Worm (Caenorhabditis elegans) whole organism, L4 larva: ENCODE data around the gene nspe-5.

Experiments
- Y105C5A.15 ChIP-seq: fragments of 200-800 bp; sonication (Bioruptor generic); IDR thresholded peaks from 2 replicates; pipeline ENCODE4 v1.3.6; 2022; ENCODE audit warnings: missing genetic modification characterization, missing compliant biosample characterization
- daf-19 ChIP-seq: fragments of 200-800 bp; sonication (Bioruptor generic); conservative IDR thresholded peaks from 2 replicates; pipeline ENCODE4 v1.3.6; 2022; ENCODE audit warnings: missing genetic modification characterization, missing compliant biosample characterization
- nhr-11 ChIP-seq: fragments of 150-350 bp; optimal IDR thresholded peaks from 2 replicates; lab custom pipeline; 2014; ENCODE audit warnings: missing biosample characterization, missing genetic modification characterization
- nhr-25 ChIP-seq: sonication (generic microtip); optimal IDR thresholded peaks from 2 replicates; lab custom pipeline; 2017; ENCODE audit warnings: missing genetic modification characterization, mild to moderate bottlenecking, missing compliant biosample characterization, antibody characterized with exemption, moderate library complexity, borderline replicate concordance; ENCODE audit not compliant: insufficient read depth
- pha-4 ChIP-seq, 2 experiments: fragments of 150-350 bp in 1 of 2; fragments of 200-800 bp in 1 of 2; sonication (Bioruptor generic) in 1 of 2; IDR thresholded peaks in 1 of 2; optimal IDR thresholded peaks in 1 of 2; 2 replicates each; pipeline versions ENCODE4 v1.3.6 to Lab custom; 2014 to 2022; ENCODE audit warnings: missing genetic modification characterization in 2 of 2, missing genetic modification reagents in 2 of 2, missing biosample characterization in 1 of 2, missing compliant biosample characterization in 1 of 2
- php-3 ChIP-seq: fragments of 200-800 bp; sonication (Bioruptor generic); IDR thresholded peaks from 2 replicates; pipeline ENCODE4 v1.3.6; 2022; ENCODE audit warnings: missing genetic modification reagents, missing genetic modification characterization, missing compliant biosample characterization
- set-16 ChIP-seq: fragments of 200-800 bp; sonication (Bioruptor generic); IDR thresholded peaks from 2 replicates; pipeline ENCODE4 v1.3.6; 2022; ENCODE audit warnings: missing genetic modification reagents, missing genetic modification characterization, missing compliant biosample characterization
- unc-130 ChIP-seq: sonication (generic microtip); optimal IDR thresholded peaks from 2 replicates; lab custom pipeline; 2016; ENCODE audit warnings: missing genetic modification reagents, missing genetic modification characterization, missing compliant biosample characterization
- unc-62 ChIP-seq, 3 experiments: fragments of 150-350 bp in 1 of 3; sonication (generic microtip); optimal IDR thresholded peaks in 2 of 3; peaks in 1 of 3; 1 replicate in 1 of 3; 2 replicates in 2 of 3; lab custom pipeline; 2014 to 2017; ENCODE audit warnings: missing biosample characterization in 3 of 3, missing genetic modification characterization in 3 of 3, missing genetic modification reagents in 3 of 3, missing genotype in 1 of 3
- zag-1 ChIP-seq: fragments of 150-350 bp; optimal IDR thresholded peaks from 2 replicates; lab custom pipeline; 2014; ENCODE audit warnings: missing biosample characterization, missing genetic modification characterization
- zip-2 ChIP-seq: fragments of 150-350 bp; optimal IDR thresholded peaks from 2 replicates; lab custom pipeline; 2014; ENCODE audit warnings: missing biosample characterization, missing genetic modification characterization

ce11 chrII:12612218-12612617 is 16.4 kb upstream of the nspe-5 start, which contains the start of gene nspe-4:
- TF ChIP-seq nhr-25 (tag; lab: Kevin White, UChicago) (no peak), Y105C5A.15 (GFP tag; lab: Robert Waterston, UW) (no peak), unc-62 (GFP tag; optimal IDR thresholded peaks at IDR 0.05 in 1 of 2; lab: Kevin White, UChicago) (no peak), unc-62 (tag; optimal IDR thresholded peaks at IDR 0.05; lab: Kevin White, UChicago) (no peak), pha-4 (GFP tag; IDR thresholded peaks at IDR 0.05; lab: Robert Waterston, UW) (no peak), pha-4 (tag; optimal IDR thresholded peaks at IDR 0.05; lab: Kevin White, UChicago) (no peak), unc-130 (GFP tag; lab: Kevin White, UChicago) (no peak), daf-19 (GFP tag; lab: Robert Waterston, UW) (no peak), php-3 (no peak), set-16 (GFP tag; lab: Robert Waterston, UW) (no peak), zag-1 (tag; lab: Kevin White, UChicago) (no peak), zip-2 (tag; lab: Kevin White, UChicago) (no peak), nhr-11 (tag; lab: Kevin White, UChicago) (no peak)
